Worm (Caenorhabditis elegans): ENCODE results near the gene cyl-1.
"Not testable (repeated sequence)": the region's sequence is repeated elsewhere in the genome, so short reads cannot be mapped to it uniquely, and the experiment has no call there.

DNA sequence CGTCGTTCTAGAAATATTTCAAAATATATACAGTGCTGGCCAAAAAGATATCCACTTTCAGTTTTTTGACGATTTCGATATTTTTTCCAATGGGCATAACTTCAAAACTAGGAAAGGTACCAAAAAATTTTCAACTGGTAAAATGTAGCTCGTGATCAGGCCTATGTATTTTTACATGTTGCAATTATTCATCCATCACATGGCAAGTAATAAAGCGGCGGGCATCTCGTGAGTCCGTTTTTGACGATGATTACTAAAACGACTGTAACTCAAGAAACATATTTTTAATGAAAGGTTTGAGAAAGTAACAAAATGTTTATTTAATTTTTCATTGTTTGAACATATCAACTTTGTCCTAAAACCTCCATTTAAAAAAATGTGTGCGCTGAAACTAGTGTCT, 26.5 kb upstream of the cyl-1 start, which contains the start of gene F10C2.3:
- not testable (repeated sequence) for TF ChIP-seq nhr-237, ceh-28, pha-4, nhr-12, unc-39, hmg-11, nhr-11, snpc-4, aly-2 (tag; optimal IDR thresholded peaks at IDR 0.05)

All from whole organism, L3 larva.